Fruit fly (Drosophila melanogaster) whole organism, embryonic: ENCODE measurements around the gene RpL7A.
A peak's percentile ranks its signal among the peaks of the same experiment; 100 is the strongest.

Experiments
- Abd-B ChIP-seq: fragments of 200-800 bp; sonication (Bioruptor generic); optimal IDR thresholded peaks from 2 replicates; lab custom pipeline; 2018; ENCODE audit warnings: missing biosample characterization, mild to moderate bottlenecking, missing genetic modification characterization, moderate library complexity
- CG10209 ChIP-seq: fragments of 200-800 bp; sonication (Bioruptor generic); optimal IDR thresholded peaks from 3 replicates; lab custom pipeline; 2017; ENCODE audit warnings: missing biosample characterization, mild to moderate bottlenecking, missing genetic modification characterization, missing genetic modification reagents
- CG10462 ChIP-seq: fragments of 200-800 bp; sonication (Bioruptor generic); optimal IDR thresholded peaks from 2 replicates; lab custom pipeline; 2016; ENCODE audit warnings: missing biosample characterization, missing genetic modification characterization
- CG10979 ChIP-seq: fragments of 200-800 bp; sonication (Bioruptor generic); optimal IDR thresholded peaks from 2 replicates; lab custom pipeline; 2018; ENCODE audit warnings: missing biosample characterization, mild to moderate bottlenecking, missing genetic modification characterization, moderate library complexity
- CG11723 ChIP-seq: fragments of 200-800 bp; sonication (Bioruptor generic); optimal IDR thresholded peaks from 2 replicates; lab custom pipeline; 2017; ENCODE audit warnings: missing biosample characterization, mild to moderate bottlenecking, missing genetic modification characterization
- CG12299 ChIP-seq: fragments of 200-800 bp; sonication (Bioruptor generic); optimal IDR thresholded peaks from 2 replicates; lab custom pipeline; 2018; ENCODE audit warnings: missing biosample characterization, mild to moderate bottlenecking, missing genetic modification characterization
- CG14710 ChIP-seq: fragments of 200-800 bp; sonication (Bioruptor generic); optimal IDR thresholded peaks from 3 replicates; lab custom pipeline; 2019; ENCODE audit warnings: missing biosample characterization, mild to moderate bottlenecking, missing genetic modification characterization, moderate library complexity
- CG17186 ChIP-seq: fragments of 200-800 bp; sonication (Bioruptor generic); optimal IDR thresholded peaks from 3 replicates; lab custom pipeline; 2017; ENCODE audit warnings: missing biosample characterization, missing genetic modification reagents, missing genetic modification characterization
- CG17568 ChIP-seq: fragments of 200-800 bp; sonication (Bioruptor generic); optimal IDR thresholded peaks from 2 replicates; lab custom pipeline; 2018; ENCODE audit warnings: missing biosample characterization, mild to moderate bottlenecking, missing genetic modification characterization, moderate library complexity
- CG17802 ChIP-seq: fragments of 200-800 bp; sonication (Bioruptor generic); optimal IDR thresholded peaks from 2 replicates; lab custom pipeline; 2018; ENCODE audit warnings: missing biosample characterization, mild to moderate bottlenecking, missing genetic modification characterization, moderate library complexity
- CG2116 ChIP-seq: fragments of 200-800 bp; sonication (Bioruptor generic); optimal IDR thresholded peaks from 3 replicates; lab custom pipeline; 2018; ENCODE audit warnings: missing biosample characterization, mild to moderate bottlenecking, missing genetic modification characterization
- CG34224 ChIP-seq: fragments of 200-800 bp; sonication (Bioruptor generic); IDR thresholded peaks from 3 replicates; pipeline ENCODE4 v1.3.6; 2022; ENCODE audit warnings: missing biosample characterization, missing genetic modification characterization; ENCODE audit not compliant: partially characterized antibody
- CG3838 ChIP-seq: fragments of 200-800 bp; sonication (Bioruptor generic); optimal IDR thresholded peaks from 3 replicates; lab custom pipeline; 2016; ENCODE audit warnings: missing biosample characterization, missing genetic modification characterization
- CG4360 ChIP-seq: fragments of 200-800 bp; sonication (Bioruptor generic); IDR thresholded peaks from 2 replicates; pipeline ENCODE4 v1.3.6; 2022; ENCODE audit warnings: missing biosample characterization, missing genetic modification characterization
- CG7928 ChIP-seq: fragments of 200-800 bp; sonication (Bioruptor generic); optimal IDR thresholded peaks from 2 replicates; lab custom pipeline; 2017; ENCODE audit warnings: missing biosample characterization, mild to moderate bottlenecking, missing genetic modification characterization
- CG9609 ChIP-seq: fragments of 200-800 bp; sonication (Bioruptor generic); optimal IDR thresholded peaks from 3 replicates; lab custom pipeline; 2016; ENCODE audit warnings: missing biosample characterization, missing genetic modification characterization
- CHES-1-like ChIP-seq: fragments of 200-800 bp; sonication (Bioruptor generic); optimal IDR thresholded peaks from 2 replicates; lab custom pipeline; 2016; ENCODE audit warnings: missing biosample characterization, missing genetic modification characterization
- CTCF ChIP-seq: fragments of 200-800 bp; sonication (Bioruptor generic); optimal IDR thresholded peaks from 2 replicates; lab custom pipeline; 2017; ENCODE audit warnings: missing biosample characterization, mild to moderate bottlenecking, missing genetic modification characterization, moderate library complexity
- CkIIα-i1 ChIP-seq: fragments of 200-800 bp; sonication (Bioruptor generic); IDR thresholded peaks from 2 replicates; pipeline ENCODE4 v1.3.6; 2022; ENCODE audit warnings: missing biosample characterization, missing genetic modification characterization
- Dip2 ChIP-seq: fragments of 200-800 bp; sonication (Bioruptor generic); IDR thresholded peaks from 2 replicates; pipeline ENCODE4 v1.3.6; 2022; ENCODE audit warnings: missing biosample characterization, missing genetic modification characterization
- Dref ChIP-seq: fragments of 200-800 bp; sonication (Bioruptor generic); IDR thresholded peaks from 2 replicates; pipeline ENCODE4 v1.3.6; 2022; ENCODE audit warnings: missing biosample characterization, missing genetic modification characterization
- Ets65A ChIP-seq: fragments of 200-800 bp; sonication (Bioruptor generic); peaks from one replicate; lab custom pipeline; 2016; ENCODE audit warnings: missing biosample characterization, missing genetic modification characterization
- Fer1 ChIP-seq: fragments of 200-800 bp; sonication (Bioruptor generic); optimal IDR thresholded peaks from 2 replicates; lab custom pipeline; 2017; ENCODE audit warnings: missing biosample characterization, mild to moderate bottlenecking, missing genetic modification characterization
- Fer3 ChIP-seq: fragments of 200-800 bp; sonication (Bioruptor generic); optimal IDR thresholded peaks from 2 replicates; lab custom pipeline; 2018; ENCODE audit warnings: missing biosample characterization, mild to moderate bottlenecking, missing genetic modification characterization, moderate library complexity
- GATAe ChIP-seq: fragments of 200-800 bp; sonication (Bioruptor generic); conservative IDR thresholded peaks from 2 replicates; pipeline ENCODE4 v1.3.6; 2022; ENCODE audit warnings: missing biosample characterization, missing genetic modification characterization
- Hmr ChIP-seq: fragments of 200-800 bp; sonication (Bioruptor generic); optimal IDR thresholded peaks from 3 replicates; lab custom pipeline; 2017; ENCODE audit warnings: mild to moderate bottlenecking, missing biosample characterization, missing genetic modification reagents, missing genetic modification characterization
- Hmx ChIP-seq: fragments of 200-800 bp; sonication (Bioruptor generic); optimal IDR thresholded peaks from 2 replicates; lab custom pipeline; 2016; ENCODE audit warnings: missing biosample characterization, missing genetic modification characterization
- MESR4 ChIP-seq: fragments of 200-800 bp; sonication (Bioruptor generic); optimal IDR thresholded peaks from 2 replicates; lab custom pipeline; 2018; ENCODE audit warnings: missing biosample characterization, mild to moderate bottlenecking, missing genetic modification characterization, moderate library complexity
- Max ChIP-seq: fragments of 200-800 bp; sonication (Bioruptor generic); optimal IDR thresholded peaks from 2 replicates; lab custom pipeline; 2016; ENCODE audit warnings: missing biosample characterization, mild to moderate bottlenecking, missing genetic modification characterization
- Mrtf ChIP-seq: fragments of 200-800 bp; sonication (Bioruptor generic); IDR thresholded peaks from 3 replicates; pipeline ENCODE4 v1.3.6; 2022; ENCODE audit warnings: missing biosample characterization, missing genetic modification characterization
- Poxn ChIP-seq: fragments of 200-800 bp; sonication (Bioruptor generic); IDR thresholded peaks from 2 replicates; pipeline ENCODE4 v1.3.6; 2022; ENCODE audit warnings: missing biosample characterization, missing genetic modification characterization
- Ssrp ChIP-seq: fragments of 200-800 bp; sonication (Bioruptor generic); optimal IDR thresholded peaks from 2 replicates; lab custom pipeline; 2018; ENCODE audit warnings: missing biosample characterization, mild to moderate bottlenecking, missing genetic modification characterization, moderate library complexity
- abd-A ChIP-seq: fragments of 200-800 bp; sonication (Bioruptor generic); optimal IDR thresholded peaks from 3 replicates; lab custom pipeline; 2019; ENCODE audit warnings: missing biosample characterization, mild to moderate bottlenecking, missing genetic modification characterization, moderate library complexity
- bowl ChIP-seq: fragments of 200-800 bp; sonication (Bioruptor generic); IDR thresholded peaks from 2 replicates; pipeline ENCODE4 v1.3.6; 2022; ENCODE audit warnings: missing biosample characterization, missing genetic modification characterization
- dmrt11E ChIP-seq: fragments of 200-800 bp; sonication (Bioruptor generic); optimal IDR thresholded peaks from 3 replicates; lab custom pipeline; 2018; ENCODE audit warnings: missing biosample characterization, mild to moderate bottlenecking, missing genetic modification characterization, moderate library complexity
- h ChIP-seq: fragments of >200 bp; optimal IDR thresholded peaks from 2 replicates; lab custom pipeline; 2017
- jumu ChIP-seq: fragments of 200-800 bp; sonication (Bioruptor generic); optimal IDR thresholded peaks from 3 replicates; lab custom pipeline; 2016; ENCODE audit warnings: missing biosample characterization, missing genetic modification characterization
- nom ChIP-seq: fragments of 200-800 bp; sonication (Bioruptor generic); optimal IDR thresholded peaks from 2 replicates; lab custom pipeline; 2017; ENCODE audit warnings: missing biosample characterization, missing genetic modification characterization, mild to moderate bottlenecking, moderate library complexity, missing genetic modification reagents
- oc ChIP-seq: fragments of 200-800 bp; sonication (Bioruptor generic); optimal IDR thresholded peaks from 2 replicates; lab custom pipeline; 2018; ENCODE audit warnings: missing biosample characterization, mild to moderate bottlenecking, missing genetic modification characterization, moderate library complexity
- otp ChIP-seq: fragments of 200-800 bp; sonication (Bioruptor generic); IDR thresholded peaks from 3 replicates; pipeline ENCODE4, ENCODE4 v1.3.6; 2022; ENCODE audit warnings: missing biosample characterization, missing genetic modification characterization
- prd ChIP-seq, 3 experiments: fragments of >200 bp in 2 of 3; fragments of 200-800 bp in 1 of 3; sonication (Bioruptor generic) in 1 of 3; optimal IDR thresholded peaks in 2 of 3; IDR thresholded peaks in 1 of 3; 2 replicates in 2 of 3; 3 replicates in 1 of 3; pipeline versions ENCODE4 v1.3.6 to Lab custom; 2017 to 2022; ENCODE audit warnings: missing biosample characterization in 1 of 3, missing genetic modification characterization in 1 of 3
- sd ChIP-seq: fragments of 200-800 bp; sonication (Bioruptor generic); optimal IDR thresholded peaks from 3 replicates; lab custom pipeline; 2018; ENCODE audit warnings: missing biosample characterization, mild to moderate bottlenecking, missing genetic modification characterization, moderate library complexity
- sens ChIP-seq: fragments of 200-800 bp; sonication (Bioruptor generic); peaks from one replicate; lab custom pipeline; 2016; ENCODE audit warnings: missing biosample characterization, missing genetic modification characterization
- sim ChIP-seq: fragments of 200-800 bp; sonication (Bioruptor generic); IDR thresholded peaks from 2 replicates; pipeline ENCODE4 v1.3.6; 2022; ENCODE audit warnings: missing biosample characterization, missing genetic modification characterization
- sob ChIP-seq: fragments of 200-800 bp; sonication (Bioruptor generic); IDR thresholded peaks from 2 replicates; pipeline ENCODE4 v1.3.6; 2022; ENCODE audit warnings: missing biosample characterization, missing genetic modification characterization
- tgo ChIP-seq: fragments of 200-800 bp; sonication (Bioruptor generic); IDR thresholded peaks from 3 replicates; pipeline ENCODE4 v1.3.6; 2022; ENCODE audit warnings: missing biosample characterization, missing genetic modification characterization
- tna ChIP-seq: fragments of 200-800 bp; sonication (Bioruptor generic); IDR thresholded peaks from 2 replicates; pipeline ENCODE4 v1.3.6; 2022; ENCODE audit warnings: missing biosample characterization, missing genetic modification characterization; ENCODE audit not compliant: partially characterized antibody
- ttk ChIP-seq: fragments of 200-800 bp; sonication (Bioruptor generic); IDR thresholded peaks from 2 replicates; pipeline ENCODE4 v2.1.2; 2022; ENCODE audit warnings: missing biosample characterization, missing genetic modification characterization
- wor ChIP-seq: fragments of 200-800 bp; sonication (Bioruptor generic); IDR thresholded peaks from 2 replicates; pipeline ENCODE4 v1.3.6; 2022; ENCODE audit warnings: missing biosample characterization, missing genetic modification characterization

Gene RpL7A

DNA sequence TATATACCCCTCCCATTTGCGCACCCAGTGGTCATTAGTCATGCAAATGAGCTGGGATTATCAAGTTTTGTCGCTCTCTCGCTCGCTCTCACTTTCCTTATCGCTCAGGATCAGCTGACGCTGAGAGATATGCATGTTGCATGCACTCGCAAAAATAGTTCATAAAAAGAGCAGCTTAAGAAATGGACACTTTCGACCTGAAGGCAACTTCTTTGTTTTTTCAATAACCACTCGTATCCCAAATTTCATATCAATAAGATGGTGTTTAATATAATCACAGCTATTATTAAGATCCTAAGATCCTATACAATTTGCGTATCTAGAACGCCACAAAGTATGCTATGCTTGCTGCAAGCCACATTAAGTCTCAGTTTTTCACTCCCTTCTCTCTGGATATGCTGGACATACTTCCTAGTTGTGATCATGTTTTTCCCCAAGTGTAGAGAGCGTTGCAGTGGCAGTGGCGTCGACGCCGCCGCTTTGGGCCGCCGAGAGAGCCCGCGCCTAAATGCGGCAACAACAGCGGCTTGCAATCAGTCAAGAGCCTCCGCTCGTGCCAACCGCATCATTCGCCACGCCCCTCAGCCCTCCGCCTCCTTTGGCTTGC is 7.2 kb upstream of the RpL7A start, which contains the start of gene CG34417 (continued):
- TF ChIP-seq Max (GFP tag; lab: Kevin White, UChicago): no peak
- TF ChIP-seq CG3838: no peak
- no peak for TF ChIP-seq Ets65A

DNA sequence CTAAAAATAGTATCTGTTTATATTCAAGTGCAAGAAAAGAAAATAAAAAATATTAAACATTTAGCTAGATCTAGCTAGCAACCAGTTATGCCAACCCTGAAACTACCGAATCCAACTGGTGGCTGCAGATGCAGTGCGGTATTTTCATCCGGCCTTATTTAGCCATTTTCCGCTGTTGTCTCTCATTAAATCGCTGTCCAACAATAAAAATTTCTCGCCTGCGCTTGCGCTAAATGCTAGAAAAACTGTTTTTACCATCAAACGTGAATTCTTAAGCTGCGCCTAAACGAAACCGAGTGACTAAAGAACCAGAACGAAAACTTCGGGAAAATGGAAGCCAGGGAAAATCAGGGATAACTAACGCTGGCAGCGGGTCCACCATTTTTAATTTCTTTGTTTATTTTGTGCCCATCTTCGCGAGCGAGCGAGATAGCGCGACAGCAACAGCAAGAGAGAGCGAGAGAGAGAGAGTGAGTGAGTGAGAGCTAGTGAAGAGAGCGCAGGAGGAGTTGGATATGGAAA is 749 bp upstream of the RpL7A start, which contains the start of gene dx:
Gene dx (plus strand): TSS at position 164 of the 522 bp plus-strand sequence.
- TF ChIP-seq ttk (GFP tag; lab: Robert Waterston, UW) (no peak), tgo (GFP tag; lab: Robert Waterston, UW) (0 out of 3 replicates have a peak, but pooled peaks have one; percentile 15), nom (GFP tag; lab: Kevin White, UChicago) (peak; percentile 46), CG2116 (GFP tag; lab: Kevin White, UChicago) (peak; percentile 87), CG17568 (peak; percentile 30), sob (GFP tag; lab: Robert Waterston, UW) (no peak), oc (tag; lab: Kevin White, UChicago) (no peak), Fer1 (GFP tag; lab: Kevin White, UChicago) (peak; percentile 56), Abd-B (GFP tag; lab: Kevin White, UChicago) (no peak), otp (no peak), CG9609 (GFP tag; lab: Kevin White, UChicago) (no peak), jumu (GFP tag; lab: Kevin White, UChicago) (no peak), Hmr (GFP tag; lab: Kevin White, UChicago) (no peak), Dip2 (no peak), GATAe (GFP tag; lab: Robert Waterston, UW) (no peak), CG14710 (tag; lab: Kevin White, UChicago) (no peak), h (lab: Kevin White, UChicago) (no peak), tna (GFP tag; lab: Robert Waterston, UW) (no peak), Dref (GFP tag; lab: Robert Waterston, UW) (no peak), CHES-1-like (GFP tag; lab: Kevin White, UChicago) (no peak), MESR4 (GFP tag; lab: Kevin White, UChicago) (peak; percentile 91), CkIIα-i1 (GFP tag; lab: Robert Waterston, UW) (no peak), CG12299 (tag; lab: Kevin White, UChicago) (no peak), CG10462 (GFP tag; lab: Kevin White, UChicago) (no peak), Hmx (GFP tag; lab: Kevin White, UChicago) (no peak), Ssrp (tag; lab: Kevin White, UChicago) (no peak), CG34224 (0 out of 3 replicates have a peak, but pooled peaks have one; percentile 41), CG17186 (GFP tag; lab: Kevin White, UChicago) (no peak), bowl (GFP tag; lab: Robert Waterston, UW) (no peak), sens (peak; percentile 69), CTCF (GFP tag; lab: Kevin White, UChicago) (no peak), Fer3 (tag; lab: Kevin White, UChicago) (no peak), CG7928 (peak; percentile 76), CG10979 (no peak), CG17802 (no peak), Mrtf (GFP tag; lab: Robert Waterston, UW) (no peak), abd-A (tag; lab: Kevin White, UChicago) (no peak), wor (GFP tag; lab: Robert Waterston, UW) (no peak), dmrt11E (tag; lab: Kevin White, UChicago) (no peak), sim (GFP tag; lab: Robert Waterston, UW) (no peak), CG10209 (no peak), CG4360 (GFP tag; lab: Robert Waterston, UW) (no peak), sd (tag; lab: Kevin White, UChicago) (no peak), Poxn (GFP tag; lab: Robert Waterston, UW) (no peak), prd (optimal IDR thresholded peaks at IDR 0.05; lab: Kevin White, UChicago) (no peak), prd (GFP tag; IDR thresholded peaks at IDR 0.05; lab: Robert Waterston, UW) (peak; percentile 22; the same call in 1 of the 3 replicates), CG11723 (no peak)
